Fruit fly (Drosophila melanogaster) whole organism, embryonic: ENCODE results near the gene IscU.

ENCODE experiments used
- CG10267 ChIP-seq: fragments of 200-800 bp; sonication (Bioruptor generic); optimal IDR thresholded peaks from 2 replicates; lab custom pipeline; 2018; ENCODE audit warnings: missing biosample characterization, mild to moderate bottlenecking, missing genetic modification characterization, moderate library complexity
- CG11247 ChIP-seq: fragments of 200-800 bp; sonication (Bioruptor generic); IDR thresholded peaks from 2 replicates; pipeline ENCODE4 v1.3.6; 2022; ENCODE audit warnings: missing biosample characterization, missing genetic modification characterization
- CG12236 ChIP-seq: fragments of 200-800 bp; sonication (Bioruptor generic); optimal IDR thresholded peaks from 2 replicates; lab custom pipeline; 2016; ENCODE audit warnings: missing biosample characterization, missing genetic modification characterization
- CG1233 ChIP-seq: fragments of 200-800 bp; sonication (Bioruptor generic); optimal IDR thresholded peaks from 4 replicates; lab custom pipeline; 2018; ENCODE audit warnings: missing biosample characterization, mild to moderate bottlenecking, missing genetic modification characterization
- CG15073 ChIP-seq: fragments of 200-800 bp; sonication (Bioruptor generic); optimal IDR thresholded peaks from 2 replicates; lab custom pipeline; 2016; ENCODE audit warnings: missing biosample characterization, missing genetic modification characterization
- CG15514 ChIP-seq: fragments of 200-800 bp; sonication (Bioruptor generic); optimal IDR thresholded peaks from 3 replicates; lab custom pipeline; 2017; ENCODE audit warnings: missing biosample characterization, missing genetic modification characterization, mild to moderate bottlenecking, moderate library complexity, missing genetic modification reagents
- CG1647 ChIP-seq: fragments of 200-800 bp; sonication (Bioruptor generic); optimal IDR thresholded peaks from 3 replicates; lab custom pipeline; 2016; ENCODE audit warnings: missing biosample characterization, missing genetic modification characterization
- CG16813 ChIP-seq: fragments of 200-800 bp; sonication (Bioruptor generic); IDR thresholded peaks from 3 replicates; pipeline ENCODE4 v1.3.6; 2022; ENCODE audit warnings: missing biosample characterization, missing genetic modification characterization; ENCODE audit not compliant: partially characterized antibody
- CG17328 ChIP-seq: fragments of 200-800 bp; sonication (Bioruptor generic); IDR thresholded peaks from 2 replicates; pipeline ENCODE4 v1.3.6; 2022; ENCODE audit warnings: missing biosample characterization, missing genetic modification characterization
- CG18764 ChIP-seq: fragments of 200-800 bp; sonication (Bioruptor generic); optimal IDR thresholded peaks from 3 replicates; lab custom pipeline; 2016; ENCODE audit warnings: missing biosample characterization, missing genetic modification characterization
- CG31388 ChIP-seq: fragments of 200-800 bp; sonication (Bioruptor generic); optimal IDR thresholded peaks from 2 replicates; lab custom pipeline; 2016; ENCODE audit warnings: missing biosample characterization, missing genetic modification characterization
- CG31441 ChIP-seq: fragments of 200-800 bp; sonication (Bioruptor generic); IDR thresholded peaks from 2 replicates; pipeline ENCODE4 v1.3.6; 2022; ENCODE audit warnings: missing biosample characterization, missing genetic modification characterization
- CG3163 ChIP-seq: fragments of 200-800 bp; sonication (Bioruptor generic); optimal IDR thresholded peaks from 3 replicates; lab custom pipeline; 2016; ENCODE audit warnings: missing biosample characterization, missing genetic modification characterization
- CG32767 ChIP-seq: fragments of 200-800 bp; sonication (Bioruptor generic); IDR thresholded peaks from 2 replicates; pipeline ENCODE4 v1.3.6; 2022; ENCODE audit warnings: missing biosample characterization, missing genetic modification characterization
- CG3407 ChIP-seq: fragments of 200-800 bp; sonication (Bioruptor generic); optimal IDR thresholded peaks from 2 replicates; lab custom pipeline; 2018; ENCODE audit warnings: missing biosample characterization, mild to moderate bottlenecking, missing genetic modification characterization
- CG4730 ChIP-seq: fragments of 200-800 bp; sonication (Bioruptor generic); IDR thresholded peaks from 2 replicates; pipeline ENCODE4 v1.3.6; 2022; ENCODE audit warnings: missing biosample characterization, missing genetic modification characterization
- CG4820 ChIP-seq: fragments of 200-800 bp; sonication (Bioruptor generic); optimal IDR thresholded peaks from 3 replicates; lab custom pipeline; 2016; ENCODE audit warnings: missing biosample characterization, missing genetic modification characterization
- CG7786 ChIP-seq: fragments of 200-800 bp; sonication (Bioruptor generic); optimal IDR thresholded peaks from 2 replicates; lab custom pipeline; 2016; ENCODE audit warnings: missing biosample characterization, missing genetic modification characterization
- CG8089 ChIP-seq: fragments of 200-800 bp; sonication (Bioruptor generic); optimal IDR thresholded peaks from 3 replicates; lab custom pipeline; 2016; ENCODE audit warnings: missing biosample characterization, missing genetic modification characterization
- CG8290 ChIP-seq, 3 experiments: fragments of 200-800 bp; sonication (Bioruptor generic); optimal IDR thresholded peaks; 2 replicates each; lab custom pipeline; 2016 to 2019; ENCODE audit warnings: missing biosample characterization in 3 of 3, missing genetic modification characterization in 3 of 3, mild to moderate bottlenecking in 2 of 3, moderate library complexity in 1 of 3
- Camta ChIP-seq: fragments of 200-800 bp; sonication (Bioruptor generic); optimal IDR thresholded peaks from 2 replicates; lab custom pipeline; 2016; ENCODE audit warnings: missing biosample characterization, missing genetic modification characterization
- CkIIα-i1 ChIP-seq: fragments of 200-800 bp; sonication (Bioruptor generic); IDR thresholded peaks from 2 replicates; pipeline ENCODE4 v1.3.6; 2022; ENCODE audit warnings: missing biosample characterization, missing genetic modification characterization
- Doc3 ChIP-seq: fragments of 200-800 bp; sonication (Bioruptor generic); IDR thresholded peaks from 3 replicates; pipeline ENCODE4 v1.3.6; 2022; ENCODE audit warnings: missing biosample characterization, missing genetic modification characterization; ENCODE audit not compliant: partially characterized antibody
- Dref ChIP-seq: fragments of 200-800 bp; sonication (Bioruptor generic); IDR thresholded peaks from 2 replicates; pipeline ENCODE4 v1.3.6; 2022; ENCODE audit warnings: missing biosample characterization, missing genetic modification characterization
- HLH54F ChIP-seq: fragments of 200-800 bp; sonication (Bioruptor generic); optimal IDR thresholded peaks from 3 replicates; lab custom pipeline; 2016; ENCODE audit warnings: missing biosample characterization, missing genetic modification characterization
- HmgD ChIP-seq: fragments of 200-800 bp; sonication (Bioruptor generic); optimal IDR thresholded peaks from 3 replicates; lab custom pipeline; 2016; ENCODE audit warnings: missing biosample characterization, missing genetic modification characterization
- MBD-R2 ChIP-seq: fragments of 200-800 bp; sonication (Bioruptor generic); IDR thresholded peaks from 2 replicates; pipeline ENCODE4 v1.3.6; 2022; ENCODE audit warnings: missing biosample characterization, missing genetic modification characterization
- NC2β ChIP-seq: fragments of 200-800 bp; sonication (Bioruptor generic); optimal IDR thresholded peaks from 2 replicates; lab custom pipeline; 2016; ENCODE audit warnings: missing biosample characterization, missing genetic modification characterization
- Nf-YB ChIP-seq: fragments of 200-800 bp; sonication (Bioruptor generic); optimal IDR thresholded peaks from 3 replicates; lab custom pipeline; 2019; ENCODE audit warnings: missing biosample characterization, mild to moderate bottlenecking, missing genetic modification characterization, moderate library complexity
- Opbp ChIP-seq: fragments of 200-800 bp; sonication (Bioruptor generic); IDR thresholded peaks from 3 replicates; pipeline ENCODE4 v1.3.6; 2022; ENCODE audit warnings: missing biosample characterization, missing genetic modification characterization; ENCODE audit not compliant: partially characterized antibody
- Ptx1 ChIP-seq: fragments of 200-800 bp; sonication (Bioruptor generic); IDR thresholded peaks from 2 replicates; pipeline ENCODE4 v1.3.6; 2022; ENCODE audit warnings: missing biosample characterization, missing genetic modification characterization
- Side ChIP-seq: fragments of 200-800 bp; sonication (Bioruptor generic); optimal IDR thresholded peaks from 2 replicates; lab custom pipeline; 2016; ENCODE audit warnings: missing biosample characterization, missing genetic modification characterization
- ara ChIP-seq: fragments of 200-800 bp; sonication (Bioruptor generic); IDR thresholded peaks from 2 replicates; pipeline ENCODE4 v1.3.6; 2022; ENCODE audit warnings: missing biosample characterization, missing genetic modification characterization
- chinmo ChIP-seq: fragments of 200-800 bp; sonication (Bioruptor generic); IDR thresholded peaks from 4 replicates; pipeline ENCODE4 v1.3.6; 2022; ENCODE audit warnings: missing biosample characterization, missing genetic modification characterization; ENCODE audit not compliant: partially characterized antibody
- croc ChIP-seq: fragments of 200-800 bp; sonication (Bioruptor generic); conservative IDR thresholded peaks from 3 replicates; pipeline ENCODE4 v1.3.6; 2022; ENCODE audit warnings: missing biosample characterization, missing genetic modification characterization
- dati ChIP-seq: fragments of 200-800 bp; sonication (Bioruptor generic); IDR thresholded peaks from 2 replicates; pipeline ENCODE4 v1.3.6; 2022; ENCODE audit warnings: missing biosample characterization, missing genetic modification characterization
- dysf ChIP-seq: fragments of 200-800 bp; sonication (Bioruptor generic); IDR thresholded peaks from 3 replicates; pipeline ENCODE4 v1.3.6; 2022; ENCODE audit warnings: missing biosample characterization, missing genetic modification characterization
- ftz-f1 ChIP-seq: fragments of 200-800 bp; sonication (Bioruptor generic); optimal IDR thresholded peaks from 2 replicates; lab custom pipeline; 2016; ENCODE audit warnings: missing biosample characterization, missing genetic modification characterization
- grau ChIP-seq: fragments of 200-800 bp; optimal IDR thresholded peaks from 3 replicates; lab custom pipeline; 2019; ENCODE audit warnings: missing biosample characterization, mild to moderate bottlenecking, missing genetic modification characterization, moderate library complexity
- hb ChIP-seq: fragments of 200-800 bp; sonication (Bioruptor generic); IDR thresholded peaks from 3 replicates; pipeline ENCODE4 v1.3.6; 2022; ENCODE audit warnings: missing biosample characterization, missing genetic modification characterization; ENCODE audit not compliant: partially characterized antibody
- jing ChIP-seq: fragments of 200-800 bp; sonication (Bioruptor generic); optimal IDR thresholded peaks from 2 replicates; lab custom pipeline; 2018; ENCODE audit warnings: missing biosample characterization, mild to moderate bottlenecking, missing genetic modification characterization
- jumu ChIP-seq: fragments of 200-800 bp; sonication (Bioruptor generic); optimal IDR thresholded peaks from 3 replicates; lab custom pipeline; 2016; ENCODE audit warnings: missing biosample characterization, missing genetic modification characterization
- kni ChIP-seq: fragments of 200-800 bp; sonication (Bioruptor generic); optimal IDR thresholded peaks from 3 replicates; lab custom pipeline; 2017; ENCODE audit warnings: mild to moderate bottlenecking, missing biosample characterization, missing genetic modification reagents, missing genetic modification characterization
- nerfin-2 ChIP-seq: fragments of 200-800 bp; sonication (Bioruptor generic); IDR thresholded peaks from 2 replicates; pipeline ENCODE4 v1.3.6; 2022; ENCODE audit warnings: missing biosample characterization, missing genetic modification characterization; ENCODE audit not compliant: partially characterized antibody
- pan ChIP-seq, 4 experiments: fragments of >200 bp in 3 of 4; fragments of 200-800 bp in 1 of 4; sonication (Bioruptor generic) in 1 of 4; optimal IDR thresholded peaks in 3 of 4; IDR thresholded peaks in 1 of 4; 2 replicates each; pipeline versions ENCODE4 v1.3.6 to Lab custom; 2017 to 2022; ENCODE audit warnings: missing biosample characterization in 2 of 4, missing genetic modification characterization in 2 of 4, mixed read lengths in 1 of 4
- sim ChIP-seq: fragments of 200-800 bp; sonication (Bioruptor generic); IDR thresholded peaks from 2 replicates; pipeline ENCODE4 v1.3.6; 2022; ENCODE audit warnings: missing biosample characterization, missing genetic modification characterization
- sna ChIP-seq: fragments of 200-800 bp; sonication (Bioruptor generic); IDR thresholded peaks from 2 replicates; pipeline ENCODE4 v1.3.6; 2022; ENCODE audit warnings: missing biosample characterization, missing genetic modification characterization; ENCODE audit not compliant: partially characterized antibody
- usp ChIP-seq: fragments of >200 bp; optimal IDR thresholded peaks from 2 replicates; lab custom pipeline; 2017; ENCODE audit warnings: missing biosample characterization, missing genetic modification characterization
- vvl ChIP-seq: fragments of 200-800 bp; sonication (Bioruptor generic); IDR thresholded peaks from 2 replicates; pipeline ENCODE4 v1.3.6; 2022; ENCODE audit warnings: missing biosample characterization, missing genetic modification characterization
- zen2 ChIP-seq: fragments of 200-800 bp; sonication (Bioruptor generic); IDR thresholded peaks from 3 replicates; pipeline ENCODE4 v1.3.6; 2022; ENCODE audit warnings: missing biosample characterization, missing genetic modification characterization; ENCODE audit not compliant: partially characterized antibody

Gene IscU

DNA sequence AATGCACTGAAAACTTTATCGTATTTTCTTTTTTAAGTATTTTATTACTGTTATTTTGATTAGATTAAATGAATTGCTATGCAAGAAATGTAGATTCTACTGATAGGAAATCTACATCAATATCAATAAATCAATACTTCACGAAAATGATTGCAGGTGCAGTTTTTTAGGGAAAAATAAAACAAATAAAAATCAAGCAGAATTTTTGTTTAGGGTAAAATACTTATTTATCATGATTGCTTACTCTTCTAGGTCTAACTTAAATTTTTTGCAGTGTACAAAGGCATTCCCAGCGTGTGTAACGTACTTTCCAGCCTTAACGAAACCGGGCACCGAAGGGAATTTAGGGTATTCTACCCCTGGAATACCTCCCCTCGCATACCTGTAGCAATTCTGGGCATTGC, 15.5 kb downstream of the IscU start (continued):
- peak; percentile 61 for TF ChIP-seq CG17328 (GFP tag; lab: Robert Waterston, UW)
- peak; percentile 72 for TF ChIP-seq vvl (GFP tag; lab: Robert Waterston, UW)
- TF ChIP-seq ara (GFP tag; lab: Robert Waterston, UW): peak; percentile 57
- peak; percentile 72 for TF ChIP-seq Nf-YB (GFP tag; lab: Kevin White, UChicago)
- no peak for TF ChIP-seq hb (GFP tag; lab: Robert Waterston, UW)
- no peak for TF ChIP-seq CG15514 (GFP tag; lab: Kevin White, UChicago)
- TF ChIP-seq Doc3 (GFP tag; lab: Robert Waterston, UW): no peak
- peak; percentile 66 for TF ChIP-seq Side (GFP tag; lab: Kevin White, UChicago)
- TF ChIP-seq CG18764 (GFP tag; lab: Kevin White, UChicago): peak; percentile 68
- TF ChIP-seq CG8290 (GFP tag; optimal IDR thresholded peaks at IDR 0.05; lab: Kevin White, UChicago): peak; percentile 52
- TF ChIP-seq CG8290 (tag; optimal IDR thresholded peaks at IDR 0.05; lab: Kevin White, UChicago): peak in 1 of 2 experiments; percentile 60
- peak; percentile 63 for TF ChIP-seq croc (GFP tag; lab: Robert Waterston, UW)
- TF ChIP-seq CG3407 (GFP tag; lab: Kevin White, UChicago): peak; percentile 67
- TF ChIP-seq CG8089 (GFP tag; lab: Kevin White, UChicago): peak; percentile 51
- TF ChIP-seq CG7786 (GFP tag; lab: Kevin White, UChicago): peak; percentile 45
- 0 out of 2 replicates have a peak, but pooled peaks have one; percentile 34 for TF ChIP-seq CG32767 (GFP tag; lab: Robert Waterston, UW)
- no peak for TF ChIP-seq jing (GFP tag; lab: Kevin White, UChicago)
- TF ChIP-seq dati (GFP tag; lab: Robert Waterston, UW): no peak
- peak; percentile 89 for TF ChIP-seq CG31441 (GFP tag; lab: Robert Waterston, UW)
- no peak for TF ChIP-seq Dref (GFP tag; lab: Robert Waterston, UW)
- TF ChIP-seq CkIIα-i1 (GFP tag; lab: Robert Waterston, UW): no peak
- TF ChIP-seq usp (GFP tag; lab: Kevin White, UChicago): no peak
- TF ChIP-seq HmgD (GFP tag; lab: Kevin White, UChicago): no peak
- no peak for TF ChIP-seq CG11247
- TF ChIP-seq grau (tag; lab: Kevin White, UChicago): peak; percentile 79
- peak; percentile 8 for TF ChIP-seq HLH54F (GFP tag; lab: Kevin White, UChicago)
- TF ChIP-seq CG10267 (tag; lab: Kevin White, UChicago): peak; percentile 89
- no peak for TF ChIP-seq sim
- TF ChIP-seq chinmo: no peak
- peak; percentile 57 for TF ChIP-seq CG31388 (GFP tag; lab: Kevin White, UChicago)
- TF ChIP-seq CG1647 (GFP tag; lab: Kevin White, UChicago): no peak
- TF ChIP-seq Opbp (GFP tag; lab: Robert Waterston, UW): no peak
- no peak for TF ChIP-seq CG3163 (GFP tag; lab: Kevin White, UChicago)
- no peak for TF ChIP-seq CG15073 (GFP tag; lab: Kevin White, UChicago)
- TF ChIP-seq jumu: no peak
- no peak for TF ChIP-seq zen2 (GFP tag; lab: Robert Waterston, UW)
- peak; percentile 69 for TF ChIP-seq CG1233 (GFP tag; lab: Kevin White, UChicago)
- no peak for TF ChIP-seq CG4730
- TF ChIP-seq ftz-f1: no peak
- no peak for TF ChIP-seq pan (optimal IDR thresholded peaks at IDR 0.05; lab: Kevin White, UChicago)
- peak in 1 of 2 experiments; percentile 67 for TF ChIP-seq pan (GFP tag; optimal IDR thresholded peaks at IDR 0.05 in 1 of 2, IDR thresholded peaks at IDR 0.05 in 1 of 2)
- TF ChIP-seq Camta: peak; percentile 60
- no peak for TF ChIP-seq CG16813 (GFP tag; lab: Robert Waterston, UW)
- no peak for TF ChIP-seq MBD-R2 (GFP tag; lab: Robert Waterston, UW)
- TF ChIP-seq nerfin-2 (GFP tag; lab: Robert Waterston, UW): no peak
- no peak for TF ChIP-seq sna (GFP tag; lab: Robert Waterston, UW)
- TF ChIP-seq CG4820 (GFP tag; lab: Kevin White, UChicago): peak; percentile 73
- TF ChIP-seq Ptx1 (GFP tag; lab: Robert Waterston, UW): peak; percentile 40; the same call in 1 of the 2 replicates
- TF ChIP-seq NC2β (GFP tag; lab: Kevin White, UChicago): peak; percentile 68
- TF ChIP-seq dysf: 0 out of 3 replicates have a peak, but pooled peaks have one; percentile 27
- peak; percentile 61 for TF ChIP-seq CG12236 (GFP tag; lab: Kevin White, UChicago)
- no peak for TF ChIP-seq kni
